Worm (Caenorhabditis elegans) whole organism, L1 larva: Measurements from ENCODE around the gene H20E11.1.

Experiments used
- efl-1 ChIP-seq, 4 experiments: fragments of 150-350 bp; optimal IDR thresholded peaks in 3 of 4; peaks in 1 of 4; 1 replicate in 1 of 4; 2 replicates in 3 of 4; lab custom pipeline; 2014; ENCODE audit warnings: missing biosample characterization in 2 of 4, missing genetic modification characterization in 2 of 4, missing genetic modification reagents in 2 of 4
- elt-3 ChIP-seq, 6 experiments: fragments of 150-350 bp in 1 of 6; sonication (generic microtip); optimal IDR thresholded peaks; 2 replicates each; lab custom pipeline; 2017 to 2018; ENCODE audit warnings: missing biosample characterization in 6 of 6, missing genetic modification characterization in 6 of 6, inconsistent platforms in 1 of 6
- hpl-2 ChIP-seq: fragments of 150-350 bp; optimal IDR thresholded peaks from 2 replicates; lab custom pipeline; 2014; ENCODE audit warnings: missing biosample characterization, missing genetic modification reagents, missing genetic modification characterization
- lin-35 ChIP-seq, 2 experiments: fragments of 150-350 bp; optimal IDR thresholded peaks; 2 replicates each; lab custom pipeline; 2014; ENCODE audit warnings: missing biosample characterization in 2 of 2, missing genetic modification characterization in 2 of 2, missing genetic modification reagents in 2 of 2
- nhr-237 ChIP-seq: fragments of 150-350 bp; optimal IDR thresholded peaks from 2 replicates; lab custom pipeline; 2014; ENCODE audit warnings: missing biosample characterization, missing genetic modification characterization
- nhr-28 ChIP-seq: fragments of 150-350 bp; optimal IDR thresholded peaks from 2 replicates; lab custom pipeline; 2014; ENCODE audit warnings: missing biosample characterization, missing genetic modification characterization
- nhr-71 ChIP-seq: sonication (generic microtip); optimal IDR thresholded peaks from 2 replicates; lab custom pipeline; 2016; ENCODE audit warnings: mild to moderate bottlenecking, missing genetic modification characterization, moderate library complexity, missing compliant biosample characterization
- nhr-77 ChIP-seq: fragments of 150-350 bp; optimal IDR thresholded peaks from 2 replicates; lab custom pipeline; 2014; ENCODE audit warnings: missing biosample characterization, missing genetic modification characterization
- pqm-1 ChIP-seq: sonication (generic microtip); optimal IDR thresholded peaks from 3 replicates; lab custom pipeline; 2017; ENCODE audit warnings: missing biosample characterization, missing genetic modification characterization
- skn-1 ChIP-seq: fragments of 150-350 bp; optimal IDR thresholded peaks from 2 replicates; lab custom pipeline; 2014; ENCODE audit warnings: missing biosample characterization, missing genetic modification characterization
- zag-1 ChIP-seq: fragments of 150-350 bp; optimal IDR thresholded peaks from 2 replicates; lab custom pipeline; 2014; ENCODE audit warnings: missing biosample characterization, missing genetic modification characterization

DNA sequence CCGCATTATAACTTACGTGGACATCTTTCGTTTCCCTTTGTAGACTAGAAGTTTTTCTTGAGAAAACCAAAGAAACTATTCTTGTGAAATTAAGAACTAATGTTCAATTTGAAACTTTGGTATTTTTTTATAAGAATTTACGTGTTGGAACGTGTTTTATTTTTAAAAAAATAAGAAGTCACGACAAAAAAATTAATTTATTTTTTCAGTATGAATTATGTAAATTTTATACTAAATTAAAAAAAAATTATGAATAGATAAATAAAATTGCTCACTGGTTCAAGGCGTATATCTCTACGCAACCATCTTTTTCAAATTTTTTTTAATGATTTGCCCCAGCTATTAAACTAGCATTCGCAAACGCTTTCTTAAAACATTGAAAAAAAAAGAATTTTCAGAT is 12.4 kb upstream of the H20E11.1 start, which contains the start of gene C17H12.5:
- no peak for TF ChIP-seq nhr-237 (tag; lab: Kevin White, UChicago)
- no peak for TF ChIP-seq hpl-2 (GFP tag; lab: Kevin White, UChicago)
- TF ChIP-seq skn-1 (tag; lab: Kevin White, UChicago): no peak
- TF ChIP-seq elt-3 (tag; optimal IDR thresholded peaks at IDR 0.05; lab: Kevin White, UChicago): no peak
- TF ChIP-seq nhr-28 (tag; lab: Kevin White, UChicago): no peak
- TF ChIP-seq nhr-71 (tag; lab: Kevin White, UChicago): no peak
- no peak for TF ChIP-seq zag-1 (tag; lab: Kevin White, UChicago)
- TF ChIP-seq nhr-77 (tag; lab: Kevin White, UChicago): no peak
- no peak for TF ChIP-seq lin-35 (GFP tag; optimal IDR thresholded peaks at IDR 0.05; lab: Kevin White, UChicago)
- no peak for TF ChIP-seq pqm-1 (tag; lab: Kevin White, UChicago)
- TF ChIP-seq efl-1 (optimal IDR thresholded peaks at IDR 0.05; lab: Kevin White, UChicago): no peak
- TF ChIP-seq efl-1 (GFP tag; optimal IDR thresholded peaks at IDR 0.05 in 1 of 2; lab: Kevin White, UChicago): no peak
